Fruit fly (Drosophila melanogaster): ENCODE measurements around the gene CG42526.

Gene CG42526

DNA sequence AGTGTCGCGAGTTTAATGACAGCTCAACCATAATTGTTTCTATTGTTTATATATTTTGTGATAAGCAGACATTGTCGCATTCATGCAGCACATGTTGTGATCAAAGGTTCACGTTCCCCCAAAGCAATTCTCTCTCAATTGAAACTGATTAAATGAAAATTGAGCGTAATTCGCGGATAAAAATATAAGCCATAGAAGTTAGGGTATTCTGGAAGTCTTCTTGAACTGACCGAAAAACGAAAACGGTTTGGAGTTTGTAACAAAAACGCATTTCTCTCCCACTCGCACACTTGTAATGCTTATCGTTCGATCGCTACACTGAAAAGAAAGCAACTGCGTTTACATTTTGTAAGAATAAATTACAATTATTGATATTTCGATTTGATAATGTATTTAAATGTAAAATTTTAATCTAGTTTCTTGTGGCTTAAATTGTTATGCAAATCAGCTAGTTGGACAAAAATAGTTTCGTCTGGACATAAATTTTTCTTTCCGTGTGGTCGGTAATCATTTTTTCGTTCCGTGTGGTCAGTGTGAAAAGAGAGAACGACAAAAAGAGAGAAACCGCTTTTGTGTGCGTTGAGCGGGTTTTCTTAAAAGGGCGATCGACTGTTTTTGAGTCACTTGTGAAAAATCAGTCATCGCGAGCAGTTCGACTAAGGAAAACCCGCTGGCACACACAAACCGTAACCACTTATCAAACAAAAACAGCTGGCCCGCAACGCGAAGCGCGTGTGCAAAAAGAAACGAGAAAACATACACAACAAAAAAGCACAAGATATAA is 12.4 kb downstream of the CG42526 start, which contains the start of gene aay (continued):
- TF ChIP-seq CG17612 (GFP tag; IDR thresholded peaks at IDR 0.05): peak; percentile 95
- TF ChIP-seq Bdp1 (GFP tag; optimal IDR thresholded peaks at IDR 0.05): peak; percentile 94
- TF ChIP-seq CG15696 (tag; optimal IDR thresholded peaks at IDR 0.05): peak; percentile 99
- TF ChIP-seq CG10431 (GFP tag; optimal IDR thresholded peaks at IDR 0.05): peak; percentile 92
- TF ChIP-seq gsb-n (tag; optimal IDR thresholded peaks at IDR 0.05): peak; percentile 100
- peak; percentile 91 for TF ChIP-seq CG6654 (GFP tag; optimal IDR thresholded peaks at IDR 0.05)
- peak; percentile 95 for TF ChIP-seq Ets97D (GFP tag; optimal IDR thresholded peaks at IDR 0.05)
- TF ChIP-seq CG11456 (GFP tag; IDR thresholded peaks at IDR 0.05): peak; percentile 98
- TF ChIP-seq CG8290 (GFP tag; optimal IDR thresholded peaks at IDR 0.05): peak; percentile 99
- peak; percentile 90 to 93 for TF ChIP-seq CG8290 (tag; optimal IDR thresholded peaks at IDR 0.05)
- TF ChIP-seq Stat92E (GFP tag; optimal IDR thresholded peaks at IDR 0.05): peak in 1 of 3 experiments; percentile 99
- peak; percentile 92 for TF ChIP-seq TFAM (GFP tag; optimal IDR thresholded peaks at IDR 0.05)
- TF ChIP-seq CG5245 (GFP tag; optimal IDR thresholded peaks at IDR 0.05): peak; percentile 97
- TF ChIP-seq stwl (tag; optimal IDR thresholded peaks at IDR 0.05): peak; percentile 88
- TF ChIP-seq dan (GFP tag; IDR thresholded peaks at IDR 0.05): peak; percentile 96
- peak; percentile 99 for TF ChIP-seq CG10267 (tag; optimal IDR thresholded peaks at IDR 0.05)
- peak; percentile 97 for TF ChIP-seq wor (GFP tag; IDR thresholded peaks at IDR 0.05)
- TF ChIP-seq fd102C (GFP tag; optimal IDR thresholded peaks at IDR 0.05): peak; percentile 98
- peak; percentile 99 for TF ChIP-seq vvl (GFP tag; IDR thresholded peaks at IDR 0.05)
- TF ChIP-seq CG7745 (tag; optimal IDR thresholded peaks at IDR 0.05): peak; percentile 88
- peak; percentile 97 for TF ChIP-seq CG7786 (GFP tag; optimal IDR thresholded peaks at IDR 0.05)
- TF ChIP-seq tll (GFP tag; optimal IDR thresholded peaks at IDR 0.05): peak; percentile 19 to 83
- TF ChIP-seq Abd-B (GFP tag; optimal IDR thresholded peaks at IDR 0.05): peak; percentile 99
- peak; percentile 99 for TF ChIP-seq Hsf (GFP tag; optimal IDR thresholded peaks at IDR 0.05)
- peak; percentile 96 for TF ChIP-seq Fer2 (tag; optimal IDR thresholded peaks at IDR 0.05)
- no peak for TF ChIP-seq CG2129 (GFP tag; IDR thresholded peaks at IDR 0.05; ENCODE audit: partially characterized antibody)
- TF ChIP-seq unpg (GFP tag; optimal IDR thresholded peaks at IDR 0.05): peak; percentile 99
- peak; percentile 98 for TF ChIP-seq Drgx (GFP tag; IDR thresholded peaks at IDR 0.05)
- peak; percentile 100 for TF ChIP-seq CG2712 (tag; optimal IDR thresholded peaks at IDR 0.05)
- TF ChIP-seq seq (GFP tag; IDR thresholded peaks at IDR 0.05): peak; percentile 98
- peak; percentile 98 for TF ChIP-seq HLH54F (GFP tag; optimal IDR thresholded peaks at IDR 0.05)
- peak; percentile 97 for TF ChIP-seq rib (GFP tag; IDR thresholded peaks at IDR 0.05)
- peak; percentile 97 for TF ChIP-seq Gug (GFP tag; IDR thresholded peaks at IDR 0.05)
- TF ChIP-seq CG4617 (GFP tag; optimal IDR thresholded peaks at IDR 0.05; ENCODE audit: borderline replicate concordance): peak; percentile 98
- TF ChIP-seq CG13123 (GFP tag; optimal IDR thresholded peaks at IDR 0.05): peak; percentile 98
- peak; percentile 99 for TF ChIP-seq fd96Cb (tag; optimal IDR thresholded peaks at IDR 0.05)
- TF ChIP-seq CG9727 (GFP tag; optimal IDR thresholded peaks at IDR 0.05): peak; percentile 100
- TF ChIP-seq bsh (GFP tag; optimal IDR thresholded peaks at IDR 0.05): peak; percentile 93 to 99
- TF ChIP-seq Sox102F (GFP tag; optimal IDR thresholded peaks at IDR 0.05): peak; percentile 100
- TF ChIP-seq ac (GFP tag; optimal IDR thresholded peaks at IDR 0.05): peak; percentile 98
- TF ChIP-seq CG9817 (tag; optimal IDR thresholded peaks at IDR 0.05): peak; percentile 98
- no peak for TF ChIP-seq zen2 (GFP tag; IDR thresholded peaks at IDR 0.05; ENCODE audit: partially characterized antibody)
- TF ChIP-seq pros (GFP tag; optimal IDR thresholded peaks at IDR 0.05): peak; percentile 87
- peak; percentile 97 for TF ChIP-seq danr (GFP tag; IDR thresholded peaks at IDR 0.05)
- TF ChIP-seq aop (GFP tag; IDR thresholded peaks at IDR 0.05): peak; percentile 84
- TF ChIP-seq CG13296 (GFP tag; optimal IDR thresholded peaks at IDR 0.05): peak; percentile 99
- TF ChIP-seq Deaf1 (tag; optimal IDR thresholded peaks at IDR 0.05): peak; percentile 90
- TF ChIP-seq Vsx1 (GFP tag; optimal IDR thresholded peaks at IDR 0.05): peak; percentile 97
